Fruit fly (Drosophila melanogaster) whole organism, embryonic: ENCODE data around the gene obst-B.

ENCODE experiments used
- Adf1 ChIP-seq: fragments of 200-800 bp; sonication (Bioruptor generic); IDR thresholded peaks from 2 replicates; pipeline ENCODE4 v1.3.6; 2022; ENCODE audit warnings: missing biosample characterization, missing genetic modification characterization
- CG10267 ChIP-seq: fragments of 200-800 bp; sonication (Bioruptor generic); optimal IDR thresholded peaks from 2 replicates; lab custom pipeline; 2018; ENCODE audit warnings: missing biosample characterization, mild to moderate bottlenecking, missing genetic modification characterization, moderate library complexity
- CG10543 ChIP-seq: fragments of 200-800 bp; sonication (Bioruptor generic); optimal IDR thresholded peaks from 3 replicates; lab custom pipeline; 2017; ENCODE audit warnings: missing biosample characterization, mild to moderate bottlenecking, missing genetic modification characterization, moderate library complexity
- CG11504 ChIP-seq: fragments of 200-800 bp; sonication (Bioruptor generic); optimal IDR thresholded peaks from 3 replicates; lab custom pipeline; 2019; ENCODE audit warnings: missing biosample characterization, mild to moderate bottlenecking, missing genetic modification characterization, moderate library complexity
- CG15601 ChIP-seq: fragments of 200-800 bp; sonication (Bioruptor generic); optimal IDR thresholded peaks from 3 replicates; lab custom pipeline; 2019; ENCODE audit warnings: missing biosample characterization, mild to moderate bottlenecking, missing genetic modification characterization, moderate library complexity
- CG18476 ChIP-seq: fragments of 200-800 bp; sonication (Bioruptor generic); optimal IDR thresholded peaks from 2 replicates; lab custom pipeline; 2016; ENCODE audit warnings: missing biosample characterization, mild to moderate bottlenecking, missing genetic modification characterization
- CG2202 ChIP-seq: fragments of 200-800 bp; sonication (Bioruptor generic); optimal IDR thresholded peaks from 2 replicates; lab custom pipeline; 2018; ENCODE audit warnings: missing biosample characterization, mild to moderate bottlenecking, missing genetic modification characterization
- CG4328 ChIP-seq: fragments of 200-800 bp; sonication (Bioruptor generic); optimal IDR thresholded peaks from 3 replicates; lab custom pipeline; 2017; ENCODE audit warnings: missing biosample characterization, missing genetic modification reagents, missing genetic modification characterization
- CG5245 ChIP-seq: fragments of 200-800 bp; sonication (Bioruptor generic); optimal IDR thresholded peaks from 3 replicates; lab custom pipeline; 2016; ENCODE audit warnings: missing biosample characterization, missing genetic modification characterization
- CG7786 ChIP-seq: fragments of 200-800 bp; sonication (Bioruptor generic); optimal IDR thresholded peaks from 2 replicates; lab custom pipeline; 2016; ENCODE audit warnings: missing biosample characterization, missing genetic modification characterization
- CG7987 ChIP-seq: fragments of 200-800 bp; sonication (Bioruptor generic); optimal IDR thresholded peaks from 2 replicates; lab custom pipeline; 2018; ENCODE audit warnings: missing biosample characterization, mild to moderate bottlenecking, missing genetic modification characterization, moderate library complexity
- CG9817 ChIP-seq: fragments of 200-800 bp; sonication (Bioruptor generic); optimal IDR thresholded peaks from 2 replicates; lab custom pipeline; 2018; ENCODE audit warnings: missing biosample characterization, mild to moderate bottlenecking, missing genetic modification characterization, moderate library complexity
- Dll ChIP-seq: fragments of 200-800 bp; sonication (Bioruptor generic); IDR thresholded peaks from 4 replicates; pipeline ENCODE4 v1.3.6; 2022; ENCODE audit warnings: missing biosample characterization, missing genetic modification characterization; ENCODE audit not compliant: partially characterized antibody
- Dp ChIP-seq: fragments of 200-800 bp; sonication (Bioruptor generic); optimal IDR thresholded peaks from 2 replicates; lab custom pipeline; 2018; ENCODE audit warnings: missing biosample characterization, mild to moderate bottlenecking, missing genetic modification characterization, moderate library complexity
- Drgx ChIP-seq: fragments of 200-800 bp; sonication (Bioruptor generic); IDR thresholded peaks from 2 replicates; pipeline ENCODE4 v1.3.6; 2022; ENCODE audit warnings: missing biosample characterization, missing genetic modification characterization
- E2f1 ChIP-seq: fragments of 200-800 bp; sonication (Bioruptor generic); IDR thresholded peaks from 2 replicates; pipeline ENCODE4 v1.3.6; 2022; ENCODE audit warnings: missing biosample characterization, missing genetic modification characterization
- E2f2 ChIP-seq: fragments of 200-800 bp; sonication (Bioruptor generic); IDR thresholded peaks from 2 replicates; pipeline ENCODE4 v1.3.6; 2022; ENCODE audit warnings: missing biosample characterization, missing genetic modification characterization
- Elba2 ChIP-seq: fragments of 200-800 bp; sonication (Bioruptor generic); optimal IDR thresholded peaks from 3 replicates; lab custom pipeline; 2016; ENCODE audit warnings: missing biosample characterization, missing genetic modification characterization
- Hand ChIP-seq: fragments of 200-800 bp; sonication (Bioruptor generic); optimal IDR thresholded peaks from 2 replicates; lab custom pipeline; 2017; ENCODE audit warnings: mild to moderate bottlenecking, missing biosample characterization, missing genetic modification reagents, missing genetic modification characterization
- Hey ChIP-seq: fragments of 200-800 bp; sonication (Bioruptor generic); optimal IDR thresholded peaks from 3 replicates; lab custom pipeline; 2018; ENCODE audit warnings: missing biosample characterization, mild to moderate bottlenecking, missing genetic modification characterization
- HmgD ChIP-seq: fragments of 200-800 bp; sonication (Bioruptor generic); optimal IDR thresholded peaks from 3 replicates; lab custom pipeline; 2016; ENCODE audit warnings: missing biosample characterization, missing genetic modification characterization
- Hr78 ChIP-seq, 2 experiments: fragments of 200-800 bp in 1 of 2; fragments of >200 bp in 1 of 2; sonication (Bioruptor generic) in 1 of 2; optimal IDR thresholded peaks; 2 replicates each; lab custom pipeline; 2017 to 2019; ENCODE audit warnings: missing biosample characterization in 2 of 2, missing genetic modification characterization in 2 of 2, mild to moderate bottlenecking in 1 of 2, moderate library complexity in 1 of 2
- Lhr ChIP-seq: fragments of 200-800 bp; sonication (Bioruptor generic); optimal IDR thresholded peaks from 3 replicates; lab custom pipeline; 2017; ENCODE audit warnings: mild to moderate bottlenecking, missing biosample characterization, missing genetic modification reagents, missing genetic modification characterization
- NK7.1 ChIP-seq: fragments of 200-800 bp; sonication (Bioruptor generic); optimal IDR thresholded peaks from 3 replicates; lab custom pipeline; 2016; ENCODE audit warnings: missing biosample characterization, missing genetic modification characterization
- Neu2 ChIP-seq: fragments of 200-800 bp; sonication (Bioruptor generic); optimal IDR thresholded peaks from 3 replicates; lab custom pipeline; 2016; ENCODE audit warnings: missing biosample characterization, missing genetic modification characterization, borderline replicate concordance
- Sox100B ChIP-seq: fragments of 200-800 bp; sonication (Bioruptor generic); optimal IDR thresholded peaks from 3 replicates; lab custom pipeline; 2018; ENCODE audit warnings: missing biosample characterization, mild to moderate bottlenecking, missing genetic modification characterization
- TFAM ChIP-seq: fragments of 200-800 bp; sonication (Bioruptor generic); optimal IDR thresholded peaks from 2 replicates; lab custom pipeline; 2017; ENCODE audit warnings: missing biosample characterization, missing genetic modification characterization, inconsistent platforms
- Vsx1 ChIP-seq: fragments of 200-800 bp; sonication (Bioruptor generic); optimal IDR thresholded peaks from 2 replicates; lab custom pipeline; 2017; ENCODE audit warnings: missing biosample characterization, mild to moderate bottlenecking, missing genetic modification characterization, missing genetic modification reagents
- aop ChIP-seq: fragments of 200-800 bp; sonication (Bioruptor generic); IDR thresholded peaks from 2 replicates; pipeline ENCODE4 v1.3.6; 2022; ENCODE audit warnings: missing biosample characterization, missing genetic modification characterization
- ash1 ChIP-seq: fragments of 200-800 bp; sonication (Bioruptor generic); optimal IDR thresholded peaks from 2 replicates; lab custom pipeline; 2018; ENCODE audit warnings: missing biosample characterization, mild to moderate bottlenecking, missing genetic modification characterization
- bbx ChIP-seq: fragments of 200-800 bp; sonication (Bioruptor generic); IDR thresholded peaks from 2 replicates; pipeline ENCODE4 v1.3.6; 2022; ENCODE audit warnings: missing biosample characterization, missing genetic modification characterization; ENCODE audit not compliant: partially characterized antibody
- dati ChIP-seq: fragments of 200-800 bp; sonication (Bioruptor generic); IDR thresholded peaks from 2 replicates; pipeline ENCODE4 v1.3.6; 2022; ENCODE audit warnings: missing biosample characterization, missing genetic modification characterization
- ewg ChIP-seq: fragments of 200-800 bp; sonication (Bioruptor generic); optimal IDR thresholded peaks from 3 replicates; lab custom pipeline; 2017; ENCODE audit warnings: mild to moderate bottlenecking, missing biosample characterization, missing genetic modification reagents, missing genetic modification characterization
- eyg ChIP-seq: fragments of 200-800 bp; sonication (Bioruptor generic); optimal IDR thresholded peaks from 3 replicates; lab custom pipeline; 2016; ENCODE audit warnings: missing biosample characterization, missing genetic modification characterization
- fru ChIP-seq: fragments of >200 bp; optimal IDR thresholded peaks from 2 replicates; lab custom pipeline; 2017
- h ChIP-seq: fragments of >200 bp; optimal IDR thresholded peaks from 2 replicates; lab custom pipeline; 2017
- her ChIP-seq: fragments of 200-800 bp; sonication (Bioruptor generic); optimal IDR thresholded peaks from 2 replicates; lab custom pipeline; 2016; ENCODE audit warnings: missing biosample characterization, missing genetic modification characterization
- nom ChIP-seq: fragments of 200-800 bp; sonication (Bioruptor generic); optimal IDR thresholded peaks from 2 replicates; lab custom pipeline; 2017; ENCODE audit warnings: missing biosample characterization, missing genetic modification characterization, mild to moderate bottlenecking, moderate library complexity, missing genetic modification reagents
- onecut ChIP-seq: fragments of 200-800 bp; sonication (Bioruptor generic); IDR thresholded peaks from 2 replicates; pipeline ENCODE4 v1.3.6; 2022; ENCODE audit warnings: missing biosample characterization, missing genetic modification characterization
- pho ChIP-seq: fragments of 200-800 bp; sonication (Bioruptor generic); optimal IDR thresholded peaks from 2 replicates; lab custom pipeline; 2016; ENCODE audit warnings: missing biosample characterization, missing genetic modification characterization
- psq ChIP-seq: fragments of 200-800 bp; sonication (Bioruptor generic); optimal IDR thresholded peaks from 2 replicates; lab custom pipeline; 2017; ENCODE audit warnings: missing biosample characterization, missing genetic modification characterization
- pum ChIP-seq: fragments of 200-800 bp; sonication (Bioruptor generic); optimal IDR thresholded peaks from 2 replicates; lab custom pipeline; 2016; ENCODE audit warnings: missing biosample characterization, missing genetic modification characterization
- ro ChIP-seq: fragments of 200-800 bp; sonication (Bioruptor generic); IDR thresholded peaks from 2 replicates; pipeline ENCODE4 v1.3.6; 2022; ENCODE audit warnings: missing biosample characterization, missing genetic modification characterization
- salm ChIP-seq: fragments of 200-800 bp; sonication (Bioruptor generic); optimal IDR thresholded peaks from 2 replicates; lab custom pipeline; 2018; ENCODE audit warnings: missing biosample characterization, mild to moderate bottlenecking, missing genetic modification characterization
- sd ChIP-seq: fragments of 200-800 bp; sonication (Bioruptor generic); optimal IDR thresholded peaks from 3 replicates; lab custom pipeline; 2018; ENCODE audit warnings: missing biosample characterization, mild to moderate bottlenecking, missing genetic modification characterization, moderate library complexity
- seq ChIP-seq: fragments of 200-800 bp; sonication (Bioruptor generic); IDR thresholded peaks from 2 replicates; pipeline ENCODE4 v1.3.6; 2022; ENCODE audit warnings: missing biosample characterization, missing genetic modification characterization
- sisA ChIP-seq: fragments of 200-800 bp; sonication (Bioruptor generic); IDR thresholded peaks from 2 replicates; pipeline ENCODE4 v1.3.6; 2022; ENCODE audit warnings: missing biosample characterization, missing genetic modification characterization
- vfl ChIP-seq: fragments of 200-800 bp; sonication (Bioruptor generic); optimal IDR thresholded peaks from 2 replicates; lab custom pipeline; 2016; ENCODE audit warnings: missing biosample characterization, missing genetic modification characterization
- vvl ChIP-seq: fragments of 200-800 bp; sonication (Bioruptor generic); IDR thresholded peaks from 2 replicates; pipeline ENCODE4 v1.3.6; 2022; ENCODE audit warnings: missing biosample characterization, missing genetic modification characterization
- wdn ChIP-seq: fragments of 200-800 bp; sonication (Bioruptor generic); IDR thresholded peaks from 2 replicates; pipeline ENCODE4 v1.3.6; 2022; ENCODE audit warnings: missing biosample characterization, missing genetic modification characterization
- wor ChIP-seq: fragments of 200-800 bp; sonication (Bioruptor generic); IDR thresholded peaks from 2 replicates; pipeline ENCODE4 v1.3.6; 2022; ENCODE audit warnings: missing biosample characterization, missing genetic modification characterization
- zen ChIP-seq: fragments of 200-800 bp; sonication (Bioruptor generic); optimal IDR thresholded peaks from 3 replicates; lab custom pipeline; 2018; ENCODE audit warnings: missing biosample characterization, mild to moderate bottlenecking, missing genetic modification characterization, moderate library complexity

obst-B gene

dm6 chr2L:10004574-10004973 is 27.9 kb upstream of the obst-B start (continued):
- TF ChIP-seq bbx (0 out of 2 replicates have a peak, but pooled peaks have one; percentile 31), ash1 (GFP tag; lab: Kevin White, UChicago) (no peak), pho (GFP tag; lab: Kevin White, UChicago) (no peak), onecut (GFP tag; lab: Robert Waterston, UW) (no peak), CG7786 (GFP tag; lab: Kevin White, UChicago) (no peak), vvl (GFP tag; lab: Robert Waterston, UW) (peak; percentile 26; the same call in 1 of the 2 replicates), CG2202 (no peak), Hey (no peak), zen (no peak), Lhr (GFP tag; lab: Kevin White, UChicago) (no peak), Vsx1 (GFP tag; lab: Kevin White, UChicago) (no peak), E2f2 (GFP tag; lab: Robert Waterston, UW) (peak; percentile 18; the same call in 1 of the 2 replicates), CG9817 (tag; lab: Kevin White, UChicago) (no peak), ro (GFP tag; lab: Robert Waterston, UW) (no peak), Elba2 (no peak), TFAM (no peak), wor (GFP tag; lab: Robert Waterston, UW) (no peak), sd (tag; lab: Kevin White, UChicago) (peak; percentile 76), aop (GFP tag; lab: Robert Waterston, UW) (no peak), CG11504 (tag; lab: Kevin White, UChicago) (no peak), vfl (GFP tag; lab: Kevin White, UChicago) (no peak), Hand (GFP tag; lab: Kevin White, UChicago) (no peak), Sox100B (no peak), Dll (GFP tag; lab: Robert Waterston, UW) (0 out of 4 replicates have a peak, but pooled peaks have one; percentile 11), Drgx (GFP tag; lab: Robert Waterston, UW) (peak; percentile 18; the same call in 1 of the 2 replicates), CG15601 (peak; percentile 77), Dp (GFP tag; lab: Kevin White, UChicago) (peak; percentile 20), eyg (GFP tag; lab: Kevin White, UChicago) (no peak), Hr78 (GFP tag; optimal IDR thresholded peaks at IDR 0.05; lab: Kevin White, UChicago) (no peak), salm (tag; lab: Kevin White, UChicago) (no peak), CG7987 (GFP tag; lab: Kevin White, UChicago) (peak; percentile 37), NK7.1 (GFP tag; lab: Kevin White, UChicago) (no peak), Adf1 (GFP tag; lab: Robert Waterston, UW) (peak; percentile 97), sisA (GFP tag; lab: Robert Waterston, UW) (no peak), h (no peak), CG5245 (GFP tag; lab: Kevin White, UChicago) (no peak), psq (GFP tag; lab: Kevin White, UChicago) (no peak), CG18476 (GFP tag; lab: Kevin White, UChicago) (no peak), fru (lab: Kevin White, UChicago) (no peak), E2f1 (GFP tag; lab: Robert Waterston, UW) (no peak), CG4328 (GFP tag; lab: Kevin White, UChicago) (no peak), CG10543 (no peak), her (GFP tag; lab: Kevin White, UChicago) (no peak), CG10267 (no peak), pum (GFP tag; lab: Kevin White, UChicago) (no peak), HmgD (GFP tag; lab: Kevin White, UChicago) (peak; percentile 17), ewg (GFP tag; lab: Kevin White, UChicago) (no peak), Neu2 (GFP tag; lab: Kevin White, UChicago) (no peak), seq (GFP tag; lab: Robert Waterston, UW) (no peak), wdn (no peak), nom (peak; percentile 42), dati (no peak)
